Worm (Caenorhabditis elegans) whole organism, L4/young adult: ENCODE data around the gene ptr-3.

Source experiments
- W03F9.2 ChIP-seq: fragments of 150-350 bp; optimal IDR thresholded peaks from 2 replicates; lab custom pipeline; 2014; ENCODE audit warnings: missing biosample characterization, missing genetic modification characterization
- dao-5 ChIP-seq: sonication (generic microtip); optimal IDR thresholded peaks from 2 replicates; lab custom pipeline; 2016; ENCODE audit warnings: missing genotype, missing genetic modification characterization, moderate library complexity, missing compliant biosample characterization

DNA sequence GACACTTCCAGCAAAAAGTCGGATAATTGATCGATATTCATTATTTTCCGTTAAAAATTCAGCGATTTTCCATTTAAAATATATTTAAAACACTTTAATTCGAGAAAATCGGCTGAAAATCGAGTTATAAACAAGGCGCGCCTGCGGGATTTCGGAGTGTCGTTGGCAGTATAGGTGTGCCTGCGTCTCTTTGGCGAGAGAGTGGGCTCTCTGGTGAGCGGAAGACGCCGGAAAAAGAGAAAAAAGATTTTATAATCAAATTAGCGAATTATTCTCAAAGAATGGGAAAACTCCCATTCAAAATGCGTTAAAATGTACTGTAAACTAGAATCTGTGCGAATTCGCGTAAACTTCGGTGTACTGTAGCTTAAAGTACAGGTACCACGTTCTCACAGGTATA lies 19.6 kb downstream of the ptr-3 start, which contains the start of gene D1069.3:
- no peak for TF ChIP-seq W03F9.2 (tag; lab: Kevin White, UChicago)
- TF ChIP-seq dao-5 (tag; lab: Kevin White, UChicago) = no peak
